Fruit fly (Drosophila melanogaster) whole organism, embryonic: ENCODE data around the gene CG44836.

ENCODE experiments used
- ATbp ChIP-seq: fragments of 200-800 bp; sonication (Bioruptor generic); optimal IDR thresholded peaks from 2 replicates; lab custom pipeline; 2017; ENCODE audit warnings: missing biosample characterization, mild to moderate bottlenecking, missing genetic modification characterization, missing genetic modification reagents
- CG17328 ChIP-seq: fragments of 200-800 bp; sonication (Bioruptor generic); IDR thresholded peaks from 2 replicates; pipeline ENCODE4 v1.3.6; 2022; ENCODE audit warnings: missing biosample characterization, missing genetic modification characterization
- CG4730 ChIP-seq: fragments of 200-800 bp; sonication (Bioruptor generic); IDR thresholded peaks from 2 replicates; pipeline ENCODE4 v1.3.6; 2022; ENCODE audit warnings: missing biosample characterization, missing genetic modification characterization
- CG6175 ChIP-seq: fragments of 200-800 bp; sonication (Bioruptor generic); IDR thresholded peaks from 3 replicates; pipeline ENCODE4 v1.3.6; 2022; ENCODE audit warnings: missing biosample characterization, missing genetic modification characterization
- CG6813 ChIP-seq: fragments of 200-800 bp; sonication (Bioruptor generic); optimal IDR thresholded peaks from 2 replicates; lab custom pipeline; 2017; ENCODE audit warnings: missing biosample characterization, missing genetic modification characterization, mild to moderate bottlenecking, moderate library complexity, missing genetic modification reagents
- Dbx ChIP-seq: fragments of 200-800 bp; sonication (Bioruptor generic); IDR thresholded peaks from 3 replicates; pipeline ENCODE4 v1.3.6; 2022; ENCODE audit warnings: missing biosample characterization, missing genetic modification characterization
- HmgZ ChIP-seq: fragments of 200-800 bp; sonication (Bioruptor generic); optimal IDR thresholded peaks from 2 replicates; lab custom pipeline; 2018; ENCODE audit warnings: missing biosample characterization, mild to moderate bottlenecking, missing genetic modification characterization
- kni ChIP-seq: fragments of 200-800 bp; sonication (Bioruptor generic); optimal IDR thresholded peaks from 3 replicates; lab custom pipeline; 2017; ENCODE audit warnings: mild to moderate bottlenecking, missing biosample characterization, missing genetic modification reagents, missing genetic modification characterization
- p53 ChIP-seq: fragments of 200-800 bp; sonication (Bioruptor generic); optimal IDR thresholded peaks from 2 replicates; lab custom pipeline; 2016; ENCODE audit warnings: missing biosample characterization, missing genetic modification characterization

dm6 chr3L:16367240-16367639 lies 32.8 kb downstream of the CG44836 start, which contains the start of gene Cpr72Ec:
- TF ChIP-seq Dbx = no peak
- TF ChIP-seq CG17328 (GFP tag; lab: Robert Waterston, UW) = no peak
- no peak for TF ChIP-seq HmgZ (tag; lab: Kevin White, UChicago)
- no peak for TF ChIP-seq kni
- TF ChIP-seq p53 (GFP tag; lab: Kevin White, UChicago) = no peak
- no peak for TF ChIP-seq CG4730 (GFP tag; lab: Robert Waterston, UW)
- no peak for TF ChIP-seq CG6813
- no peak for TF ChIP-seq ATbp (GFP tag; lab: Kevin White, UChicago)
- TF ChIP-seq CG6175 (GFP tag; lab: Robert Waterston, UW) = no peak
